Fruit fly (Drosophila melanogaster): ENCODE data around the gene Hs3st-B.

The Hs3st-B gene

DNA sequence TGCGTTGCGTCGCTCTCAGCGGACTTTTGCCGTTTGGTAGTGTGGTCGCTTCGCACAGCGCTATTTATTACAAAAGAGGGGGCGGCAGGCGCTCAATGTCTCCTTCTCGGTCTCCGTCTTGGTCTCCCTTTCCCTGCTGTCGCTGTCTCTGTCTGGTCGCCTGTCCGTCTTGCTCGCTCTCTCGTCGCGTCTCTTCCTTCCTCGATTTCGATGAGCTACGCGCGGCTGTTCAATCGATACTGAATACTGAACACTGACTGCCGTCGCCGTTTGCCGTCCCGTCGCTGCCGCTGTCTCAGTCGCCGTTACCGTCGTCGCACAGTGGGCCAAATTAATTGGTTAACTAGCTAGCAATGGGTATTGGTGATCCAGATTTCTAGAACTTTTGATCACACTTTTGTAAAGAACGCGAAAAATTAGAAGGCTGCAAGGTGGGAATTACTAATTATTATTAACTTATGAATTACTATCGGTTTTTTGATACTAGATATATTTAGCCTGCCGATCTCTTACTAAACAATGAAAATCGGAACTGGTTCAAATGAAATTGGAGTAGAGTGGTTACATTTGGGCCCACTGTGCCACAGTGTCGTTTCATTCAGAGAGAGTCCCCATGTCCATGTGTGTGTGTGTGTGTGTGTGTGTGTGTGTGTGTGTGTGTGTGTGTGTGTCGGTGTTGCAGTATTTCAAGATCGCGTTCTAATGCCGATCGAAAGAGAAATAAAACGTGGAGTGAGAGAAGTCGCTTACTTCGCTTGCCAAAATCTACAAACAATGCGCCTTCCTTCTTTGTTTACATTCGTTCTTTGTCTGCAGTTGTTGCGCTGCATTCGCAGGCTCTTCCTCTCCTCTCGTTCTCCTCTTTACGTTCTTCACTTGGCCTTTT lies 49.7 kb downstream of the Hs3st-B start, which contains the start of gene CG8034 (continued):
- TF ChIP-seq zen (tag; optimal IDR thresholded peaks at IDR 0.05) (peak; percentile 95), Dbx (GFP tag; IDR thresholded peaks at IDR 0.05) (peak; percentile 95), Eip74EF (GFP tag; optimal IDR thresholded peaks at IDR 0.05) (peak in 1 of 2 experiments; percentile 97)

DNA sequence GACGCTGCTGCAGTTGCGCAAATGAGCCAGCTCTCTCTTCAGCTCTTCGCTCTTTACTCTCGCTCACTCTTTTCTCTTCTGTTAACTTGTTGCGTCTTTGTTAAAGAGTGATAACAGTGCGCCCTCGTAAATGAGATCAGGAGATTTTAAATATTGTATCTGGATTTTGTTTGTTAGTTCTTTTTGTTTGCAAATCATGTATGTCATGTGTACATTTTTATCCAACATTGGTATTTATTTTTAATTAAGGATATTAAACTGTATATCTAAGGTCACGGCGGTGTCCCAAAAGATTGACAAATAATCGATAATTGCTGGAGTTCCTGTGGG lies 50.3 kb downstream of the Hs3st-B start:
- TF ChIP-seq CG14667 (GFP tag; IDR thresholded peaks at IDR 0.05) (peak; percentile 13; the same call in 1 of the 2 replicates), bbx (GFP tag; IDR thresholded peaks at IDR 0.05; ENCODE audit: partially characterized antibody) (no peak), Side (GFP tag; optimal IDR thresholded peaks at IDR 0.05) (no peak), CG32532 (GFP tag; IDR thresholded peaks at IDR 0.05) (peak; percentile 51; the same call in 1 of the 2 replicates), CG4404 (GFP tag; IDR thresholded peaks at IDR 0.05) (peak; percentile 30; the same call in 1 of the 2 replicates), Ssrp (tag; optimal IDR thresholded peaks at IDR 0.05) (peak; percentile 24), Max (GFP tag; optimal IDR thresholded peaks at IDR 0.05) (peak; percentile 52), CG3847 (GFP tag; IDR thresholded peaks at IDR 0.05) (no peak), YL-1 (GFP tag; optimal IDR thresholded peaks at IDR 0.05) (no peak), CG4820 (GFP tag; optimal IDR thresholded peaks at IDR 0.05) (no peak), Dad (GFP tag; optimal IDR thresholded peaks at IDR 0.05) (no peak), hth (optimal IDR thresholded peaks at IDR 0.05) (no peak), dmrt11E (tag; optimal IDR thresholded peaks at IDR 0.05) (peak; percentile 54), CG10321 (GFP tag; IDR thresholded peaks at IDR 0.05) (no peak), pzg (GFP tag; optimal IDR thresholded peaks at IDR 0.05) (no peak), CG31365 (tag; optimal IDR thresholded peaks at IDR 0.05) (no peak), CG6175 (GFP tag; IDR thresholded peaks at IDR 0.05) (no peak), slp2 (GFP tag; optimal IDR thresholded peaks at IDR 0.05) (no peak), CG7987 (GFP tag; optimal IDR thresholded peaks at IDR 0.05) (peak; percentile 15), E2f2 (GFP tag; IDR thresholded peaks at IDR 0.05) (no peak; the same call in 1 of the 2 replicates), twi (tag; optimal IDR thresholded peaks at IDR 0.05) (peak; percentile 5), CG10431 (GFP tag; optimal IDR thresholded peaks at IDR 0.05) (no peak), wor (GFP tag; IDR thresholded peaks at IDR 0.05) (peak; percentile 28; the same call in 1 of the 2 replicates), CG2678 (tag; optimal IDR thresholded peaks at IDR 0.05) (peak; percentile 52), sob (GFP tag; IDR thresholded peaks at IDR 0.05) (peak; percentile 41), CG5245 (GFP tag; optimal IDR thresholded peaks at IDR 0.05) (no peak), tx (GFP tag; optimal IDR thresholded peaks at IDR 0.05) (no peak), odd (GFP tag; optimal IDR thresholded peaks at IDR 0.05) (no peak), ash1 (GFP tag; optimal IDR thresholded peaks at IDR 0.05) (no peak), scrt (GFP tag; optimal IDR thresholded peaks at IDR 0.05) (peak; percentile 29), yki (optimal IDR thresholded peaks at IDR 0.05) (peak; percentile 81), CG2202 (tag; optimal IDR thresholded peaks at IDR 0.05) (peak; percentile 36), HLH3B (GFP tag; IDR thresholded peaks at IDR 0.05) (peak; percentile 54; the same call in 1 of the 2 replicates), CG7839 (tag; optimal IDR thresholded peaks at IDR 0.05) (peak; percentile 52), Eip74EF (GFP tag; optimal IDR thresholded peaks at IDR 0.05) (no peak), pho (GFP tag; optimal IDR thresholded peaks at IDR 0.05) (no peak), CG7556 (GFP tag; optimal IDR thresholded peaks at IDR 0.05) (no peak), CG16863 (GFP tag; optimal IDR thresholded peaks at IDR 0.05) (peak; percentile 20), ac (GFP tag; optimal IDR thresholded peaks at IDR 0.05) (no peak), Vsx1 (GFP tag; optimal IDR thresholded peaks at IDR 0.05) (no peak), GATAe (GFP tag; conservative IDR thresholded peaks at IDR 0.05) (no peak), CkIIα-i1 (GFP tag; IDR thresholded peaks at IDR 0.05) (no peak), CG17829 (tag; optimal IDR thresholded peaks at IDR 0.05) (peak; percentile 55), schlank (tag; optimal IDR thresholded peaks at IDR 0.05) (no peak), h (optimal IDR thresholded peaks at IDR 0.05) (no peak), CG4730 (GFP tag; IDR thresholded peaks at IDR 0.05) (no peak; the same call in 1 of the 2 replicates), cad (GFP tag; optimal IDR thresholded peaks at IDR 0.05) (no peak)
